Fruit fly (Drosophila melanogaster) whole organism: ENCODE data around the gene Cpr67B.

Source experiments
- CG8478 ChIP-seq: fragments of >200 bp; optimal IDR thresholded peaks from 2 replicates; lab custom pipeline; 2018; ENCODE audit warnings: inconsistent platforms
- Dll ChIP-seq: fragments of >200 bp; optimal IDR thresholded peaks from 2 replicates; lab custom pipeline; 2017
- EcR ChIP-seq, 2 experiments: fragments of >200 bp; optimal IDR thresholded peaks; 2 replicates each; lab custom pipeline; 2017; ENCODE audit warnings: missing biosample characterization in 2 of 2, missing genetic modification characterization in 2 of 2, missing genetic modification reagents in 2 of 2
- pan ChIP-seq: fragments of >200 bp; optimal IDR thresholded peaks from 2 replicates; lab custom pipeline; 2017
- psq ChIP-seq: fragments of >200 bp; optimal IDR thresholded peaks from 2 replicates; lab custom pipeline; 2017
- usp ChIP-seq: fragments of >200 bp; optimal IDR thresholded peaks from 2 replicates; lab custom pipeline; 2017; ENCODE audit warnings: missing biosample characterization, missing genetic modification characterization, mixed read lengths

The Cpr67B gene

DNA sequence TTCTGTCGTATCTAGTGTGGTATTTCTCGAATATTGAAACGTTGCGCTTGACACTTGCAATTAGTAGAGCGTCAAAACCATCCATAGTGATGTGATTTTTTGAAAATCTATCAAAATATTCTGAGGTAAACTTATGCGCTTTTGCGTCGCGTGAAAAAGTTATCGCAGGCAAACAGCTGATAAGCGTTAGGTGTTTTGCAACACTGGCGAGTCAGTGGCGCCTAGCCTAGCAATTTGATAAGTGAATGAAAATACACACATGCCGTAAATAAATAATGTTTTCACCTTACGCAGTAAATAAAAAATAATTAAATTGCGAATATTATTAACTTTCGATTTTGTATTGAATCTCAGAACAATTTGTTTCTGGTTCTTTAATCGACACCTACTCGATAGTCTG is 30.7 kb downstream of the Cpr67B start, which contains the start of gene CG42526:
Gene CG42526, minus strand, starts transcription at position 85 of the 400 bp plus-strand sequence.
- TF ChIP-seq usp (no peak), pan (lab: Kevin White, UChicago) (no peak), CG8478 (lab: Kevin White, UChicago) (no peak), psq (lab: Kevin White, UChicago) (no peak), EcR (GFP tag; optimal IDR thresholded peaks at IDR 0.05; lab: Kevin White, UChicago) (no peak), Dll (lab: Kevin White, UChicago) (no peak)

DNA sequence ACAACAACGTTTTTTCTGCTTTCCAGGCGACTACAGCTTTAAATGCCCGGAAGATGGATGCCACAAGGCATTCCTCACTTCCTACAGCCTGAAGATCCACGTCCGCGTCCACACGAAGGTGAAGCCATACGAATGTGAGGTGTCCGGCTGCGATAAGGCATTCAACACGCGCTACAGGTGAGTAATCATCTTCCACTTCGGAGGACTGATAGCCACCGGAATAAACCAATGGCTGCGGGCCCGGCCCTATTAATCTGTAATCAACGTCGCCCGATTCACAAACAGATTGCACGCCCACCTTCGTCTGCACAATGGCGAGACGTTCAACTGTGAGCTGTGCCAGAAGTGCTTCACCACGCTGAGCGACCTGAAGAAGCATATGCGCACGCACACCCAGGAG is 31.2 kb downstream of the Cpr67B start:
- no peak for TF ChIP-seq psq (lab: Kevin White, UChicago)
- no peak for TF ChIP-seq CG8478 (lab: Kevin White, UChicago)
- TF ChIP-seq EcR (GFP tag; optimal IDR thresholded peaks at IDR 0.05; lab: Kevin White, UChicago) = no peak
- TF ChIP-seq pan (lab: Kevin White, UChicago) = no peak
- TF ChIP-seq Dll (lab: Kevin White, UChicago) = no peak
- TF ChIP-seq usp = no peak

DNA sequence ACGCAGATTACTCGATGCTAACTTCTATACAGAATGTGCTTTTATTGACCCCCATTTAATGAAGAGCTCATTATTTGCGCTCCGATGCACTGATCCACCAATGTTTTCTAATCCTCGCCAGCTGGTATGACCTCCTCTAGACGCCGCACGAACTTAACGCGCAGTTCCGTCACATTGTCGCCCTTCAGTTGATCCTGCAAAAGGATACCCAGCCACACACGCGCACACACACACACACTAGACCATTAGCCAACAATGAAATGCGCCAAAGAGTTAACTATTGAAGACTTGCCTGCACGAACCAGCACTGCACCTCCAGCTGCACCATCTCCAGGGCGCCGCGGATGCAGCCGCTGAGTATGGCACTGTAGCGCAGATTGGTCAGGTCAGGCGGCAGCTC is 34.3 kb downstream of the Cpr67B start:
- TF ChIP-seq pan (lab: Kevin White, UChicago) (no peak), EcR (GFP tag; optimal IDR thresholded peaks at IDR 0.05; lab: Kevin White, UChicago) (no peak), CG8478 (lab: Kevin White, UChicago) (no peak), psq (lab: Kevin White, UChicago) (no peak), Dll (lab: Kevin White, UChicago) (no peak), usp (no peak)

DNA sequence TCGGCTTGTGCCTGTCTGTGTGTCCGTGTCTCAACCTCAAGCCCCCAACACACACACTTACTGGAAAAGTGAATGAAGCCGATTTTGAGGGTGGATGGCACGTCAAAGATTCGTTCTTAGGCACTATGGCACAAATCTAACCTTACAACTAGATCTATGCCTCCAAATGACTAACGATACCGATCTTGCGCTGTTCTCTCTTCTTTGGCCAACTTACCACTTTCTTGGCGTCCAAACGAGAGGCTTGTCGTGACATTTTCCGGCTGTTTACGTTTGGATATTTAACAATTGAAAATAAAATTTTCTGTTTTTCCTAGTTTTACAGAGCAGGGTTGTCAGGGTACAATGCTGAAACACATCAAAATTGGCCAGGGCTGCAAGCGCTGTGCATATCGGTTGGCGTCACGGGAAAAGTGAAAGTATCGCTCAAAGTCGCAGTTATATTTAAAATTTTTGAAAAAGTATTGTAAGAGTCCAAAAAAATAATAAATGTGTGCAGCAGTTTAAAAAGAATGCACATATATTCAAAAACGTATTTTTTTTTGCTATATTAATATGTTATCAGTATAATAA is 37.4 kb downstream of the Cpr67B start, which contains the start of the genes Bet3 and Nf-YA:
Gene Bet3, minus strand, starts transcription at position 361 of the 573 bp plus-strand sequence.
Gene Nf-YA, minus strand, starts transcription at position 361 of the 573 bp plus-strand sequence.
- TF ChIP-seq psq (lab: Kevin White, UChicago) (no peak), EcR (GFP tag; optimal IDR thresholded peaks at IDR 0.05; lab: Kevin White, UChicago) (no peak), pan (lab: Kevin White, UChicago) (no peak), CG8478 (lab: Kevin White, UChicago) (no peak), Dll (lab: Kevin White, UChicago) (no peak), usp (no peak)

DNA sequence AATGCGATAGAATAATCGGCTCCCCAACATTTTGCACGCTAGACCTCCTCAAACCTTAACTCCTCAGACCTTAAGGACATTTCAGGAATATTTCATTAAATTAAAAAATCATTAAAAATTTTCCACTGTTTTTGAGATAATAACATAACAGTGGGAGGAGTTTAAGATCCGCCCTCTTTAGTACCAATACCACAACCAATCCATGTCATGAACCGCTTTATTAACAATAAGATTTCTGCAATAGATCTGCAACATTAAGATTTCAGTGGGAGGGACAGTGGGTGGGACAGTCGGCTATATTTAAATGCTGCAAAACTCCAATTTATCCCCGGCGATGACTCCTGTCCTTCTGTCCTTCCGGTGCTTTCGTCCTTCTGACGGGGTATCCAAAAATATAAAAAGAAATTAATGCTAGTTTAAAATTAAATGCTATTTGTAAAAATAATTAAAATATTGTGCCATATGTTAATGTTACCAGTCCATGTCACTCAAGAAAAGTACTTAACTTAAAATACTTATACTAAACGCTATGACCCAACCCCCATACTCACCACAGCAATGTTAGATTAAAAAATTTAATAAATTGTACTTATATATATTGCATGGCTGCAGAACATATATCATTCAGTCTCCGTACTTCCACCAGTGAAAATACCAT is 38.2 kb downstream of the Cpr67B start, which contains the start of gene Srg3:
Gene Srg3, plus strand, starts transcription at position 608 of the 658 bp plus-strand sequence.
- TF ChIP-seq psq (lab: Kevin White, UChicago) (no peak), EcR (GFP tag; optimal IDR thresholded peaks at IDR 0.05; lab: Kevin White, UChicago) (no peak), usp (no peak), Dll (lab: Kevin White, UChicago) (no peak), pan (lab: Kevin White, UChicago) (no peak), CG8478 (lab: Kevin White, UChicago) (no peak)

DNA sequence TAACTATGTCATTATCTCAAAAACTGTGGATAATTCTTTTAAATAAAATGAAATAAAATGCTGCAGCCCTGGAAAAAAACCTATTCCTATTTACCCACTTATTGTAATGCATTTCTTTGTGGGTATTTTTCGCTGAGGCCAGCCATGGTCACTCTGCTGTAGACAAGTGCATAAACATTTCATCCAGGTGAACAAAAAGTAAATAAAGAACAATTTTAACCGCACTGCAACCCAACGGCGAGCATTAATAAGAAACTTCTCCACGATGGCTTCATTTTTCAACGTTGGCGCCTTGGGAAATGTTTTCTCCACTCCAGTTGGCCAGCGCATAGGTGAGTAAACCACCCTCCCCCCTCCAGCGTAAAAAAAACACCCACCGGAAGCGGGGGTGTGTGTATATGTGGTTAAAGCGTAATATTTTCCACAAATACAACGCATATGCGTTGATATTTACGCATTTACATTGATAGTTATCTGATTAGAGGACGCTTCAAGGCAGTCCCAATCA is 42.2 kb downstream of the Cpr67B start, which contains the start of gene CG3529:
Gene CG3529, plus strand, starts transcription at position 134 of the 508 bp plus-strand sequence.
- TF ChIP-seq Dll (lab: Kevin White, UChicago) = no peak
- no peak for TF ChIP-seq usp
- TF ChIP-seq CG8478 (lab: Kevin White, UChicago) = no peak
- no peak for TF ChIP-seq pan (lab: Kevin White, UChicago)
- TF ChIP-seq EcR (GFP tag; optimal IDR thresholded peaks at IDR 0.05; lab: Kevin White, UChicago) = no peak
- no peak for TF ChIP-seq psq (lab: Kevin White, UChicago)

DNA sequence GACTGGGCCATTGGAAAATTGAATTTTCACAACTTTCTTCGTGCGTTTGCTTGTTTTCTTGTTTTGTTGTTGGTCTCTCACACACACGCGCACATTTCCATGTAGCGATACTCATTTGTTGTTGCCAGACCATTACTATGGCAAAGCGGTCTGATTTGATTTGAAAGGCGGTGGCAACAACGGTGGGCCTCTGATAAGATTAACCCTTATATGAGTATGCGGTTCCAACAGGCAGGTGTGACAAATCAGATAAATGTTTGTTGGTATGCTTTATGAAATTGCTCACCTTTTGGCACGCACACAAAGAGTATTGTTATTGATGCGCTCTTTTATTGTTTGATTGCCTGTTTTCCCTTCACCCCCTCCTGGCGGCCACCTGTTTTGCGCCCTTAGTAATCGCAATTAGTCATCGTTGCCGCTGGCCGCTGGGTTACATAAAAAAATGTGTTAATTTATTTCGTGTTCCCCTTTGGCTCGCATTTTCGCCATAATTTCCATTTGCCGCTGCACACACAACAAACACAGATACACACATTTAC is 42.7 kb downstream of the Cpr67B start:
- no peak for TF ChIP-seq psq (lab: Kevin White, UChicago)
- no peak for TF ChIP-seq CG8478 (lab: Kevin White, UChicago)
- TF ChIP-seq Dll (lab: Kevin White, UChicago) = no peak
- TF ChIP-seq EcR (GFP tag; optimal IDR thresholded peaks at IDR 0.05; lab: Kevin White, UChicago) = no peak
- TF ChIP-seq usp = no peak
- TF ChIP-seq pan (lab: Kevin White, UChicago) = no peak

DNA sequence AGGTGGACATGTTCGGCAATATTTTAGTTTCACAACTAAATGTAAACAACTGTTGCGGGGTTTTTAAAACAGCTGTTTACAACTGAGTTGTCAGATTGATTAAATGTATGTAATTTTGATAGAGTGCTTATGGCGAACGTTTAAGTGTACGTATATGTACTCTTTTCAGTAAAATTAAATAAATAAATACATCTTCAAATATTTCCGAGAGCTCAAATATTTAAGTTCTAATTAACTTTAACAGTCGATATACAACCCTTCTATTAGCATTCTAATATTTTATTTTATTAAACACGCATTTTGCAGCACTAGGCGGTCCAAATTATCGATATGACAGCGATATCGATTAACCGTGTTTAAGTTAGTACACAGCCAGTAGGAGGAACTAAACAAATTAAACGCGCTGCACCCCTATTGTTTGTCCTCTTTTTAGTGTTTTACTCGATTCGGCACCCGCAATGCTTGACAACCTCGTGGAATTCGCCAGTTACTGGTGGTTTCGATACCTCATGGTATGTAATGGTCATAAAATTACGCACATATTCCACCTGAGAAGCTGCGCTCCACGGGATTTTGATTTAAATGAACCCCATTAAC is 47.0 kb downstream of the Cpr67B start, which contains the start of the genes CG3448 and ghi:
Gene CG3448, minus strand, starts transcription at position 51 of the 597 bp plus-strand sequence.
Gene ghi, plus strand, starts transcription at position 355 of the 597 bp plus-strand sequence.
- TF ChIP-seq pan (lab: Kevin White, UChicago) (no peak), EcR (GFP tag; optimal IDR thresholded peaks at IDR 0.05; lab: Kevin White, UChicago) (no peak), Dll (lab: Kevin White, UChicago) (no peak), CG8478 (lab: Kevin White, UChicago) (no peak), usp (no peak), psq (lab: Kevin White, UChicago) (no peak)

DNA sequence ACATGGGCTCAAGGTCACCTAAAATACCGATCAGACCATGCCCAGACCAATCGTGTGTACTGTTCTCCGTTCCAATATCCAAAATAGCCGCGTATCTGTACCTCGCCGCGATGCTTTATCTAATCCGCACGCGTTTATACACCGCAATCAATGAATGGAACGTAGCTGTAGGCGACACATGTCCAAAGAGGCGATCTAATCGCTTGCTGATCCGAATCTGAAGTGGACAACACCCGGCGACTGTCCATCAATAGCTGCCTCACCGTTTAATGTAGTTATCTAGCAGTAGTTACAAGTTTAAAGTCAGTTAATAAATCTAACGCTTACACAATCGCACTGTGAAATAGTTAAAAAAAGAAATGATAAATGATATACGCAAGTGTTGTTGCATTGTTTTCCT is 47.8 kb downstream of the Cpr67B start:
- TF ChIP-seq EcR (GFP tag; optimal IDR thresholded peaks at IDR 0.05; lab: Kevin White, UChicago) (no peak), CG8478 (lab: Kevin White, UChicago) (no peak), usp (no peak), psq (lab: Kevin White, UChicago) (no peak), pan (lab: Kevin White, UChicago) (no peak), Dll (lab: Kevin White, UChicago) (no peak)
